Fruit fly (Drosophila melanogaster): ENCODE measurements around the gene CG13023.

The CG13023 gene

DNA sequence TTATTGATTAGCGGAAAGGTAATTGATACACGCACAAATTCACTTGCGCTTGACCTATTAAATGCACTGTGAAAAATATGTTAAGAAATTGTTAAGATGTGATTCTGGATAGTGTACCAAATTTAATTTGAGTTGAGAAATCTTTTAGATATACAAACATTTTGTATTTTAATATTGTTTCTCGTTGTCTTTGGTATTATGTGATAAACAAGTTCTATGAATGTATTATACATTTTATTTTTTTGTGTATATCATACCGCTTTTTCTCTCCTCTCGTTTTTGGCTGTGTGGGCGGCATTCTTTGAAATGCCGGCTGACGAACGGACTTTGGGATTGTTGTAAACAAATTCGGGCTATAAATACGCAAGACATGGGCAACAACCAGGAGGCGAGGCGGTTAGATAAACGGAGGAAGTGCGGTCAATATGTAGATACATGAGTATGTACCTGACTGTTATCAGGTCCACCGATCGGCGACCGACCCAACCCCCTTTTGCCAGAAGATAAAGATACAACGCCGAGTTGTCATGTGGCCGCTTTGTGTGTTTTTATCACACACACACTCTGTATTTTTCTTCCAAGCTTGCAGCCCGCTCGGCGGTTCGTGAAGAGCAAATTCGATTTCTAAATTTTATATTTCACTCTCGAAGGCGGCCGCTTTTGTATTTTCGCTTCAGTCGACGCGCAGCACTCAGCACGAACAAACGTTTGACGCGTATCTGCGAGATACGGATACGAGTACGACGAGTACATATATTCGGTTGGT is 29.7 kb upstream of the CG13023 start (continued):
- TF ChIP-seq CG33213 (GFP tag; optimal IDR thresholded peaks at IDR 0.05) (no peak), prd (optimal IDR thresholded peaks at IDR 0.05) (no peak), prd (GFP tag; IDR thresholded peaks at IDR 0.05) (peak; percentile 78), lmd (GFP tag; IDR thresholded peaks at IDR 0.05) (peak; percentile 74), Dbx (GFP tag; IDR thresholded peaks at IDR 0.05) (peak; percentile 74), dysf (GFP tag; IDR thresholded peaks at IDR 0.05) (peak; percentile 78), CG10543 (GFP tag; optimal IDR thresholded peaks at IDR 0.05) (peak; percentile 61), vfl (GFP tag; optimal IDR thresholded peaks at IDR 0.05) (no peak), Kr (GFP tag; optimal IDR thresholded peaks at IDR 0.05) (no peak), unpg (GFP tag; optimal IDR thresholded peaks at IDR 0.05) (peak; percentile 73), Dad (GFP tag; optimal IDR thresholded peaks at IDR 0.05) (no peak), sob (GFP tag; IDR thresholded peaks at IDR 0.05) (peak; percentile 77), CG4617 (GFP tag; optimal IDR thresholded peaks at IDR 0.05; ENCODE audit: borderline replicate concordance) (no peak), PHDP (tag; optimal IDR thresholded peaks at IDR 0.05) (peak; percentile 85), CG9817 (tag; optimal IDR thresholded peaks at IDR 0.05) (peak; percentile 56), Neu2 (GFP tag; optimal IDR thresholded peaks at IDR 0.05; ENCODE audit: borderline replicate concordance) (no peak), psq (GFP tag; optimal IDR thresholded peaks at IDR 0.05) (peak; percentile 4), Sox100B (GFP tag; optimal IDR thresholded peaks at IDR 0.05) (peak; percentile 70), Antp (GFP tag; optimal IDR thresholded peaks at IDR 0.05) (peak; percentile 1), Asciz (GFP tag; optimal IDR thresholded peaks at IDR 0.05) (peak; percentile 69), tap (tag; optimal IDR thresholded peaks at IDR 0.05) (peak; percentile 75), CG15011 (GFP tag; optimal IDR thresholded peaks at IDR 0.05) (peak; percentile 76), salm (tag; optimal IDR thresholded peaks at IDR 0.05) (peak; percentile 49), E2f2 (GFP tag; IDR thresholded peaks at IDR 0.05) (peak; percentile 40; the same call in 1 of the 2 replicates), HmgD (GFP tag; optimal IDR thresholded peaks at IDR 0.05) (no peak), ara (GFP tag; IDR thresholded peaks at IDR 0.05) (0 out of 2 replicates have a peak, but pooled peaks have one; percentile 19), pho (GFP tag; optimal IDR thresholded peaks at IDR 0.05) (peak; percentile 54), da (GFP tag; optimal IDR thresholded peaks at IDR 0.05) (no peak), Max (GFP tag; optimal IDR thresholded peaks at IDR 0.05) (peak; percentile 17), NC2α (GFP tag; optimal IDR thresholded peaks at IDR 0.05) (peak; percentile 2), tx (GFP tag; optimal IDR thresholded peaks at IDR 0.05) (peak; percentile 28), ac (GFP tag; optimal IDR thresholded peaks at IDR 0.05) (no peak), Meics (GFP tag; optimal IDR thresholded peaks at IDR 0.05) (peak; percentile 54), ci (GFP tag; IDR thresholded peaks at IDR 0.05) (peak; percentile 77), CG13287 (GFP tag; IDR thresholded peaks at IDR 0.05; ENCODE audit: partially characterized antibody) (0 out of 2 replicates have a peak, but pooled peaks have one; percentile 55), bowl (GFP tag; IDR thresholded peaks at IDR 0.05) (no peak), CG17829 (tag; optimal IDR thresholded peaks at IDR 0.05) (peak; percentile 64), H2.0 (GFP tag; IDR thresholded peaks at IDR 0.05) (peak; percentile 42; the same call in 1 of the 2 replicates), abd-A (tag; optimal IDR thresholded peaks at IDR 0.05) (no peak), Rfx (GFP tag; IDR thresholded peaks at IDR 0.05) (peak; percentile 69), Mad (GFP tag; optimal IDR thresholded peaks at IDR 0.05) (no peak), CG12391 (tag; optimal IDR thresholded peaks at IDR 0.05) (peak; percentile 82), CG10979 (tag; optimal IDR thresholded peaks at IDR 0.05) (peak; percentile 60), gro (GFP tag; optimal IDR thresholded peaks at IDR 0.05) (peak; percentile 3), Hr78 (GFP tag; optimal IDR thresholded peaks at IDR 0.05) (peak in 1 of 2 experiments; percentile 33), run (tag; optimal IDR thresholded peaks at IDR 0.05) (peak; percentile 32), CG9876 (GFP tag; optimal IDR thresholded peaks at IDR 0.05) (no peak), ro (GFP tag; IDR thresholded peaks at IDR 0.05) (no peak), CG13775 (GFP tag; optimal IDR thresholded peaks at IDR 0.05) (peak; percentile 56), CG8765 (GFP tag; IDR thresholded peaks at IDR 0.05) (no peak)
